Worm (Caenorhabditis elegans): ENCODE measurements around the gene nspf-1.
"Not testable (repeated sequence)": the region's sequence is repeated elsewhere in the genome, so short reads cannot be mapped to it uniquely, and the experiment has no call there.

nspf-1 gene

DNA sequence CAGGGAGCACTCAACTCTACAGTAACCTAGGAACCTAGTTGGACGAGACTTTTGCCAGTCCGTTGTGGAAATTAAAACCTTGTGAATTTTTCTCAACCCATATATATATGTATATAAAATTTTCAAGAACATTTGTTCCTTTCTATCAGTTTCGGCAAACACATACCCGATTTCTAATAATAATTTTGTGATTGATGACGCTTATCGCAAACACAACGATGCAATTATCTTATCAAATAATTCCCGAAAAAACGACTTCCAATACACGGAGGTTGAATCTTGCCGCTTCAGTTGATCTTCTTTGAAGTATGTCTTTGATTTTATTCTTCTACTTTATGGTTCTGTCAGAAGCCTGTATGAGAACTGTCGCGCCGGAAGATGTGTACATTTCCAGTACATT, 22.3 kb upstream of the nspf-1 start, which contains the start of gene F22E5.2:
Gene F22E5.2, plus strand, starts transcription at position 301 of the 400 bp plus-strand sequence.
- TF ChIP-seq nhr-10, peb-1, ceh-82 (tag; optimal IDR thresholded peaks at IDR 0.05): not testable (repeated sequence)

DNA sequence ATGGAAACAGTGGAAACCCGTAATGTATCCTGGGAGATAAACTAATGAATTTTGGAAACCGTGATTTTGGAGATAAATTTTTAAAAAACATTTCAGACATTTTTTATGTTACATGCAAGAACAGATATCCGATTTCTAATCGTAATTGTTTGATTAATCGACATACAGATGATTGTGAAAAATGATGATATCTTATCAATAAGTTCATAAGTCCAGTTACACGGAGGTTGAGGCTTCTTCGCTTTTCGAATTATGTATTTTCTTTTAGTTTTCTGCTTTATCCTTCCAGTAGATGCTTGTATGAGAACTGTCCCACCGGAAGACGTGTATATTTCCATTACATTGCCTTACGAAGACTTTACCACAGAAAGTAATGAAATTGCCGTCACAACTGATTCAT, 21.8 kb upstream of the nspf-1 start, which contains the start of gene F22E5.22:
Gene F22E5.22, plus strand, starts transcription at position 301 of the 400 bp plus-strand sequence.
- TF ChIP-seq snpc-4 (tag; optimal IDR thresholded peaks at IDR 0.05) (no peak), zag-1 (tag; optimal IDR thresholded peaks at IDR 0.05) (no peak), Y55F3AM.14 (GFP tag; optimal IDR thresholded peaks at IDR 0.05) (no peak), ztf-4 (tag; optimal IDR thresholded peaks at IDR 0.05) (no peak), nhr-25 (tag; optimal IDR thresholded peaks at IDR 0.05) (no peak), lin-11 (tag; optimal IDR thresholded peaks at IDR 0.05) (no peak), mab-5 (tag; optimal IDR thresholded peaks at IDR 0.05) (no peak), blmp-1 (tag; optimal IDR thresholded peaks at IDR 0.05; ENCODE audit: insufficient read depth) (no peak), mdl-1 (tag; optimal IDR thresholded peaks at IDR 0.05) (no peak), skn-1 (tag; optimal IDR thresholded peaks at IDR 0.05) (no peak), sem-4 (tag; optimal IDR thresholded peaks at IDR 0.05) (no peak), fos-1 (tag; optimal IDR thresholded peaks at IDR 0.05) (no peak), mbf-1 (tag; optimal IDR thresholded peaks at IDR 0.05) (no peak), nhr-12 (tag; optimal IDR thresholded peaks at IDR 0.05) (no peak)

DNA sequence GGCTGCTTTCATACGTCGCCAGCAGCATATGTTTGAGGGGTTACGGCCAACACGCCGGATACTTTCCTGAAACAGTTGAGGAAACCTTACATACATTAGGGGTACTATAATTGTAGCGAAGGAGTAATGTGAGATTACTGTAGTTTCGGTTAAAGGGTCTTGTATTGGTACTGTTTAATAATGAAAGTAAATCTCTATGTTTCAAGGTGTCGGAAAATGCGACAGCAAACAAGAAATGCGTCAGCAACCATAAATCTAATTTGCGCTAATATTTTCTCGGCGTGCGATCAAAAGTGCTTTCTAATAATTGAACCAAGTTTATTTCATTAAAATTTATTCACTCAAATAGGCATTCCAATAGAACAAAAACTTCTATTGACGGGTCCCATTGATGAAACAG, 15.1 kb upstream of the nspf-1 start, which contains the start of gene sri-57:
Gene sri-57, minus strand, starts transcription at position 101 of the 400 bp plus-strand sequence.
- not testable (repeated sequence) for TF ChIP-seq mab-5 (tag; optimal IDR thresholded peaks at IDR 0.05); R02D3.7 (tag; optimal IDR thresholded peaks at IDR 0.05); blmp-1 (tag; optimal IDR thresholded peaks at IDR 0.05; ENCODE audit: insufficient read depth)

DNA sequence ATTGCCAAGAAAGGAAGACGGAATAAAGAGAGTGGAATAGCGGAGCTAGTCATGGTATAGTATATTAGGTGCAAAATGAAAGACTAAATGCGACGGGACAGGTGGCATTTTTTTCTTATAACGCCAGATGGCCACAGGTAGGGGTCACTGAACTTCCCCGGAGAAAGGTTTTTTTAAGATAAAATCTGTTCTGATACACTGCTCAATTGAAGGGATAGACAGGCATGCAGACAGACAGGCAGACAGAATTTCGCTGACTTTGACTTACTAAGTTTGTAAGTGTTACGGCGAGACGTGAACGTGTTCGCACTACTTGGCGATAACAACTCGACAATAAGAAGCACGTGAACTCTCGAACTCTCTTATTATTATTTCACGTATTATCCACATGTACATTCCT, 13.9 kb upstream of the nspf-1 start, which contains the start of the genes F22E5.20 and F22E5.1:
Gene F22E5.20, minus strand, starts transcription at position 101 of the 400 bp plus-strand sequence.
Gene F22E5.1, plus strand, starts transcription at position 242 of the 400 bp plus-strand sequence.
- TF ChIP-seq nhr-6, egl-27, mdl-1 (tag; optimal IDR thresholded peaks at IDR 0.05): not testable (repeated sequence)

DNA sequence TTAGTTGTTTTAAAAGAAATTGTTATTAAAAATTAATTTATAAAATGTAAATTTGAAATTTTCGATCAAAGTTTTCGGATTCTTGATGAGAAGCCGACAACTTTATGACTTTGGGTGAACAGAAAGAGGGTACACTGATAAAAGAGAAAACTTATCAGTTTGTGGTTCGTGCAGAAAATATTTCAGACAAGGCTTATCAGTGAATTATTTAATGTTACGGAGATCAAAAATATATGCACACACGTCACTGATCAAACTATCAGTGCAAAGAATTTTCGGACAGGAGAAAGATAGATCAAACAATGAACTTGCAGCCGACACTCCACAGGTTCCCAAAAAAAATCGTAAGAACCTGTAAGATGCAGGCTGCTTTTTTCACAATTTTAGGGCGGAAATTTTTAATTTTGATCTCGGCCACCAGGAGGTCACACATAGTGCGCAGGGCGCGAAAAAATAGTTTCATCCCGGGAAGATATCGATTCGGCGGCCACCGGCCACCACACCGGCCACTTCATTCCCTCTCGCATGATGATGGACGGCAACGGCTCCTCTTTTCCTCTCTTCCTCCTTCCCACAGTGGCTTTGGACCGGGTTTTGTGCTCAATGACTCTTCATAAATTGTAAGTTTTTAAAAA, 9.8 kb upstream of the nspf-1 start, which contains the start of gene F22E5.17:
Gene F22E5.17, plus strand, starts transcription at position 508 of the 635 bp plus-strand sequence.
- TF ChIP-seq ztf-11 (tag; optimal IDR thresholded peaks at IDR 0.05) (no peak), nhr-12 (tag; optimal IDR thresholded peaks at IDR 0.05) (no peak), fos-1 (tag; optimal IDR thresholded peaks at IDR 0.05) (peak; percentile 88), Y55F3AM.14 (GFP tag; optimal IDR thresholded peaks at IDR 0.05) (no peak), zag-1 (tag; optimal IDR thresholded peaks at IDR 0.05) (no peak), ceh-82 (tag; optimal IDR thresholded peaks at IDR 0.05) (no peak), alr-1 (tag; optimal IDR thresholded peaks at IDR 0.05) (no peak), nhr-25 (tag; optimal IDR thresholded peaks at IDR 0.05) (no peak), nhr-21 (tag; optimal IDR thresholded peaks at IDR 0.05) (no peak), nhr-11 (tag; optimal IDR thresholded peaks at IDR 0.05) (no peak), peb-1 (tag; optimal IDR thresholded peaks at IDR 0.05) (no peak), C34F6.9 (tag; optimal IDR thresholded peaks at IDR 0.05) (no peak), skn-1 (tag; optimal IDR thresholded peaks at IDR 0.05) (no peak), sem-4 (tag; optimal IDR thresholded peaks at IDR 0.05) (no peak), R02D3.7 (tag; optimal IDR thresholded peaks at IDR 0.05) (no peak), dmd-4 (tag; optimal IDR thresholded peaks at IDR 0.05) (no peak), sma-9 (GFP tag; optimal IDR thresholded peaks at IDR 0.05) (peak; percentile 77), sma-9 (tag; optimal IDR thresholded peaks at IDR 0.05) (no peak), gmeb-1 (tag; optimal IDR thresholded peaks at IDR 0.05) (peak; percentile 19), blmp-1 (tag; optimal IDR thresholded peaks at IDR 0.05; ENCODE audit: insufficient read depth) (no peak), lin-39 (tag; optimal IDR thresholded peaks at IDR 0.05) (no peak), nhr-23 (tag; optimal IDR thresholded peaks at IDR 0.05) (no peak), nhr-10 (tag; optimal IDR thresholded peaks at IDR 0.05) (no peak), nhr-77 (tag; optimal IDR thresholded peaks at IDR 0.05) (no peak), ama-1 (optimal IDR thresholded peaks at IDR 0.05) (no peak), egl-27 (tag; optimal IDR thresholded peaks at IDR 0.05) (no peak), lsy-2 (tag; optimal IDR thresholded peaks at IDR 0.05) (no peak), aly-2 (tag; optimal IDR thresholded peaks at IDR 0.05) (no peak), F13H6.1 (tag; optimal IDR thresholded peaks at IDR 0.05) (peak; percentile 1)

Measured in whole organism, L2 larva.